Worm (Caenorhabditis elegans) whole organism, early embryonic: Measurements from ENCODE around the gene clec-50.

Experiments used
- F13C5.2 ChIP-seq: sonication (generic microtip); optimal IDR thresholded peaks from 2 replicates; lab custom pipeline; 2017; ENCODE audit warnings: mild to moderate bottlenecking, missing genetic modification characterization, inconsistent platforms, missing compliant biosample characterization
- ama-1 ChIP-seq: fragments of 150-350 bp; optimal IDR thresholded peaks from 2 replicates; lab custom pipeline; 2014
- ceh-36 ChIP-seq: sonication (generic microtip); optimal IDR thresholded peaks from 2 replicates; lab custom pipeline; 2016; ENCODE audit warnings: missing genetic modification characterization, inconsistent platforms, missing compliant biosample characterization
- hmg-4 ChIP-seq: fragments of 200-800 bp; sonication (Bioruptor generic); optimal IDR thresholded peaks from 2 replicates; lab custom pipeline; 2018; ENCODE audit warnings: mild to moderate bottlenecking, missing genetic modification characterization, missing compliant biosample characterization
- pes-1 ChIP-seq: fragments of 200-800 bp; sonication (Bioruptor generic); IDR thresholded peaks from 2 replicates; pipeline ENCODE4 v1.3.6; 2022; ENCODE audit warnings: missing genetic modification reagents, missing genetic modification characterization, missing compliant biosample characterization
- scrt-1 ChIP-seq: fragments of 200-800 bp; sonication (Bioruptor generic); IDR thresholded peaks from 2 replicates; pipeline ENCODE4 v1.3.6; 2022; ENCODE audit warnings: missing genetic modification characterization, missing compliant biosample characterization
- sea-1 ChIP-seq: fragments of 200-800 bp; sonication (Bioruptor generic); conservative IDR thresholded peaks from 2 replicates; pipeline ENCODE4 v1.3.6; 2022; ENCODE audit warnings: missing genetic modification characterization, missing compliant biosample characterization
- tra-4 ChIP-seq: sonication (generic microtip); optimal IDR thresholded peaks from 2 replicates; lab custom pipeline; 2017; ENCODE audit warnings: missing genetic modification characterization, missing compliant biosample characterization

DNA sequence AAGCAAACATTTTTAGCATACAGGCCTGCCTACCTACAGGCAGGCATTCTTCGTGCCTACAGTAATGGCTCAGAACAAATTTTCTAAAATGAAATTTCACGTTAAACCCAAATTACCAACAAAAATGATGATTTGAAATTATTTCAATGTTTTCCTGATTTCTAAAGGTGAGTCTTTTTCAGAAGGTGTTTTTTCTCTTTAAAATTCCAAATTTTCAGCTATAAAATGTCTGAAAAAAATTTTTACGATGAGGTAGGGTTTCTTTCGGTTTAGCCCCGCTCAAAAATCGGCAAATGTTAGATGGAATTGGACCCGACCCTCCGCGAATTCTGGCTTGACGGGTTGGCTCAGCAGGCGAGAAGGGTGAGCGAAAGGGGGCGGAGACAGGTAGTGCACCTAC, 9.3 kb downstream of the clec-50 start, which contains the start of gene W04E12.5:
- TF ChIP-seq ceh-36 (tag; lab: Kevin White, UChicago), result no peak
- TF ChIP-seq pes-1, result no peak
- TF ChIP-seq ama-1 (lab: Kevin White, UChicago), result no peak
- no peak for TF ChIP-seq hmg-4 (GFP tag; lab: Kevin White, UChicago)
- no peak for TF ChIP-seq tra-4 (tag; lab: Kevin White, UChicago)
- TF ChIP-seq scrt-1 (GFP tag; lab: Robert Waterston, UW), result no peak
- TF ChIP-seq sea-1 (GFP tag; lab: Robert Waterston, UW), result no peak
- no peak for TF ChIP-seq F13C5.2 (tag; lab: Kevin White, UChicago)
